Fruit fly (Drosophila melanogaster) Kc167 (cell line): ENCODE data around the gene APC4.

ENCODE experiments used
- Myc ChIP-seq: fragments of >200 bp; optimal IDR thresholded peaks from 2 replicates; lab custom pipeline; 2017; ENCODE audit warnings: missing external identifiers
- Sin3A ChIP-seq: fragments of >200 bp; optimal IDR thresholded peaks from 2 replicates; lab custom pipeline; 2018; ENCODE audit warnings: missing external identifiers
- h ChIP-seq: fragments of >200 bp; optimal IDR thresholded peaks from 3 replicates; lab custom pipeline; 2018; ENCODE audit warnings: missing external identifiers
- insv ChIP-seq: fragments of >200 bp; optimal IDR thresholded peaks from 3 replicates; lab custom pipeline; 2018; ENCODE audit warnings: missing external identifiers
- psq ChIP-seq: fragments of >200 bp; optimal IDR thresholded peaks from 2 replicates; lab custom pipeline; 2017; ENCODE audit warnings: missing external identifiers

dm6 chrX:9106775-9107283, 24.1 kb downstream of the APC4 start, which contains the start of gene Arfrp1:
- no peak for TF ChIP-seq h (lab: Kevin White, UChicago)
- no peak for TF ChIP-seq psq (lab: Kevin White, UChicago)
- no peak for TF ChIP-seq Myc
- TF ChIP-seq insv (lab: Kevin White, UChicago) = no peak
- TF ChIP-seq Sin3A = no peak
